Worm (Caenorhabditis elegans) whole organism, L3 larva: ENCODE data around the gene C27B7.7.
A peak's percentile ranks its signal among the peaks of the same experiment; 100 is the strongest.

Source experiments
- ZK546.5 ChIP-seq: sonication (generic microtip); optimal IDR thresholded peaks from 2 replicates; lab custom pipeline; 2017; ENCODE audit warnings: missing biosample characterization, missing genetic modification characterization
- aly-2 ChIP-seq: fragments of 150-350 bp; optimal IDR thresholded peaks from 2 replicates; lab custom pipeline; 2014; ENCODE audit warnings: missing biosample characterization, missing genetic modification characterization
- ceh-16 ChIP-seq: sonication (generic microtip); optimal IDR thresholded peaks from 2 replicates; lab custom pipeline; 2017; ENCODE audit warnings: missing biosample characterization, missing genetic modification characterization
- ceh-28 ChIP-seq: fragments of 150-350 bp; optimal IDR thresholded peaks from 2 replicates; lab custom pipeline; 2014; ENCODE audit warnings: missing biosample characterization, missing genetic modification reagents, missing genetic modification characterization
- ceh-9 ChIP-seq: sonication (generic microtip); optimal IDR thresholded peaks from 2 replicates; lab custom pipeline; 2018; ENCODE audit warnings: missing biosample characterization, missing genetic modification characterization
- daf-12 ChIP-seq: fragments of 150-350 bp; optimal IDR thresholded peaks from 2 replicates; lab custom pipeline; 2014; ENCODE audit warnings: missing biosample characterization, missing genetic modification reagents, missing genetic modification characterization
- egl-27 ChIP-seq: sonication (generic microtip); optimal IDR thresholded peaks from 4 replicates; lab custom pipeline; 2017; ENCODE audit warnings: missing biosample characterization, missing genetic modification reagents, missing genetic modification characterization
- elt-2 ChIP-seq: sonication (generic microtip); optimal IDR thresholded peaks from 2 replicates; lab custom pipeline; 2016; ENCODE audit warnings: missing genetic modification reagents, mild to moderate bottlenecking, missing genetic modification characterization, missing compliant biosample characterization
- elt-3 ChIP-seq, 3 experiments: fragments of 150-350 bp in 1 of 3; sonication (generic microtip) in 2 of 3; optimal IDR thresholded peaks; 2 replicates in 2 of 3; 4 replicates in 1 of 3; lab custom pipeline; 2014 to 2017; ENCODE audit warnings: missing biosample characterization in 3 of 3, missing genetic modification characterization in 3 of 3
- eor-1 ChIP-seq, 2 experiments: fragments of 150-350 bp; optimal IDR thresholded peaks; 2 replicates each; lab custom pipeline; 2014 to 2018; ENCODE audit warnings: missing biosample characterization in 2 of 2, missing genetic modification characterization in 2 of 2
- fkh-10 ChIP-seq: sonication (generic microtip); optimal IDR thresholded peaks from 2 replicates; lab custom pipeline; 2017; ENCODE audit warnings: missing biosample characterization, missing genetic modification reagents, missing genetic modification characterization
- fkh-2 ChIP-seq: fragments of 150-350 bp; optimal IDR thresholded peaks from 2 replicates; lab custom pipeline; 2014; ENCODE audit warnings: missing biosample characterization, missing genetic modification reagents, missing genetic modification characterization
- fos-1 ChIP-seq: fragments of 150-350 bp; optimal IDR thresholded peaks from 2 replicates; lab custom pipeline; 2014; ENCODE audit warnings: missing biosample characterization, missing genetic modification characterization
- hmg-11 ChIP-seq: sonication (generic microtip); optimal IDR thresholded peaks from 2 replicates; lab custom pipeline; 2016; ENCODE audit warnings: missing genetic modification characterization, missing compliant biosample characterization
- jun-1 ChIP-seq: fragments of 150-350 bp; optimal IDR thresholded peaks from 2 replicates; lab custom pipeline; 2014; ENCODE audit warnings: missing biosample characterization, missing genetic modification reagents, missing genetic modification characterization
- lin-15B ChIP-seq: fragments of 150-350 bp; optimal IDR thresholded peaks from 2 replicates; lab custom pipeline; 2014; ENCODE audit warnings: missing biosample characterization, missing genetic modification characterization
- lin-39 ChIP-seq: fragments of 150-350 bp; optimal IDR thresholded peaks from 2 replicates; lab custom pipeline; 2018; ENCODE audit warnings: missing biosample characterization, missing genetic modification reagents, missing genetic modification characterization
- lsy-12 ChIP-seq: sonication (generic microtip); optimal IDR thresholded peaks from 2 replicates; lab custom pipeline; 2016; ENCODE audit warnings: mild to moderate bottlenecking, missing genetic modification characterization, missing compliant biosample characterization
- mdl-1 ChIP-seq: fragments of 150-350 bp; optimal IDR thresholded peaks from 2 replicates; lab custom pipeline; 2014; ENCODE audit warnings: missing biosample characterization, missing genetic modification characterization
- nfya-1 ChIP-seq: sonication (generic microtip); optimal IDR thresholded peaks from 2 replicates; lab custom pipeline; 2017; ENCODE audit warnings: missing genetic modification characterization, mild to moderate bottlenecking, missing compliant biosample characterization, antibody characterized with exemption, moderate library complexity; ENCODE audit not compliant: insufficient read depth
- nhr-23 ChIP-seq: fragments of 150-350 bp; optimal IDR thresholded peaks from 2 replicates; lab custom pipeline; 2014; ENCODE audit warnings: missing biosample characterization, missing genetic modification reagents, missing genetic modification characterization
- nhr-25 ChIP-seq: sonication (generic microtip); optimal IDR thresholded peaks from 2 replicates; lab custom pipeline; 2017; ENCODE audit warnings: missing biosample characterization, missing genetic modification characterization
- nhr-28 ChIP-seq: fragments of 150-350 bp; optimal IDR thresholded peaks from 2 replicates; lab custom pipeline; 2014; ENCODE audit warnings: missing biosample characterization, missing genetic modification characterization
- nhr-43 ChIP-seq: sonication (generic microtip); optimal IDR thresholded peaks from 2 replicates; lab custom pipeline; 2016; ENCODE audit warnings: mild to moderate bottlenecking, missing genetic modification characterization, missing compliant biosample characterization; ENCODE audit not compliant: poor library complexity, severe bottlenecking
- nhr-67 ChIP-seq: fragments of 150-350 bp; optimal IDR thresholded peaks from 2 replicates; lab custom pipeline; 2014; ENCODE audit warnings: missing biosample characterization, missing genetic modification characterization
- nhr-76 ChIP-seq: fragments of 150-350 bp; sonication (generic microtip); optimal IDR thresholded peaks from 5 replicates; lab custom pipeline; 2014; ENCODE audit warnings: missing biosample characterization, missing genetic modification characterization
- pha-4 ChIP-seq: fragments of 150-350 bp; optimal IDR thresholded peaks from 2 replicates; lab custom pipeline; 2014; ENCODE audit warnings: missing biosample characterization, missing genetic modification reagents, missing genetic modification characterization
- pqm-1 ChIP-seq: fragments of 150-350 bp; optimal IDR thresholded peaks from 2 replicates; lab custom pipeline; 2017; ENCODE audit warnings: missing biosample characterization, missing genetic modification characterization, inconsistent platforms
- sea-2 ChIP-seq: fragments of 150-350 bp; sonication (generic microtip); optimal IDR thresholded peaks from 4 replicates; lab custom pipeline; 2014; ENCODE audit warnings: missing biosample characterization, missing genetic modification reagents, missing genetic modification characterization
- snpc-4 ChIP-seq: fragments of 150-350 bp; optimal IDR thresholded peaks from 2 replicates; lab custom pipeline; 2014; ENCODE audit warnings: missing biosample characterization, missing genetic modification characterization
- tbx-2 ChIP-seq: sonication (generic microtip); optimal IDR thresholded peaks from 2 replicates; lab custom pipeline; 2016; ENCODE audit warnings: mild to moderate bottlenecking, missing genetic modification characterization, missing compliant biosample characterization
- ztf-11 ChIP-seq: fragments of 150-350 bp; optimal IDR thresholded peaks from 2 replicates; lab custom pipeline; 2014; ENCODE audit warnings: missing biosample characterization, missing genetic modification characterization
- ztf-4 ChIP-seq: fragments of 150-350 bp; optimal IDR thresholded peaks from 2 replicates; lab custom pipeline; 2014; ENCODE audit warnings: missing biosample characterization, missing genetic modification characterization

The C27B7.7 gene

DNA sequence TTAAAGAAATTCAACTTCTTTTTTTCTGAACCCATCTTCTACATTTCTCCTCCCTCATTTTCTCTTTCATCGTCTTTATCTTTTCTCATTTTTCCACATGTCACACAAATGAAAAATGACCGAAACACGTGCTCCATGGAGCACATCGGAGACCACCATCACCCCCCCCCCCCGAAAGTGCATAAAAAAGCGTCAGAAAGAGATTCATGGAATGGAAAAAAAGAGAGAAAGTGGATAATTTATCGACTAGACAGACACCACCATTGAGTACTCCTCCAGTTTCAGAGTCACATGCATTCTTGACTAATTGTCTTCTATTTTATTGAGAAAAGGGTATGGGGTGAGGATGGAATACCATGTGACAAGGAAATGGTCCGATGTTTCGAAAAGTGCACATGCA, 40.3 kb downstream of the C27B7.7 start:
- TF ChIP-seq pha-4 (tag; lab: Kevin White, UChicago) (no peak), nhr-67 (no peak), ztf-4 (tag; lab: Kevin White, UChicago) (no peak), lin-39 (tag; lab: Kevin White, UChicago) (peak; percentile 89), ZK546.5 (tag; lab: Kevin White, UChicago) (no peak), egl-27 (tag; lab: Kevin White, UChicago) (no peak), mdl-1 (tag; lab: Kevin White, UChicago) (peak; percentile 33), nfya-1 (tag; lab: Kevin White, UChicago) (peak; percentile 27), aly-2 (tag; lab: Kevin White, UChicago) (no peak), ceh-16 (tag; lab: Kevin White, UChicago) (no peak)

DNA sequence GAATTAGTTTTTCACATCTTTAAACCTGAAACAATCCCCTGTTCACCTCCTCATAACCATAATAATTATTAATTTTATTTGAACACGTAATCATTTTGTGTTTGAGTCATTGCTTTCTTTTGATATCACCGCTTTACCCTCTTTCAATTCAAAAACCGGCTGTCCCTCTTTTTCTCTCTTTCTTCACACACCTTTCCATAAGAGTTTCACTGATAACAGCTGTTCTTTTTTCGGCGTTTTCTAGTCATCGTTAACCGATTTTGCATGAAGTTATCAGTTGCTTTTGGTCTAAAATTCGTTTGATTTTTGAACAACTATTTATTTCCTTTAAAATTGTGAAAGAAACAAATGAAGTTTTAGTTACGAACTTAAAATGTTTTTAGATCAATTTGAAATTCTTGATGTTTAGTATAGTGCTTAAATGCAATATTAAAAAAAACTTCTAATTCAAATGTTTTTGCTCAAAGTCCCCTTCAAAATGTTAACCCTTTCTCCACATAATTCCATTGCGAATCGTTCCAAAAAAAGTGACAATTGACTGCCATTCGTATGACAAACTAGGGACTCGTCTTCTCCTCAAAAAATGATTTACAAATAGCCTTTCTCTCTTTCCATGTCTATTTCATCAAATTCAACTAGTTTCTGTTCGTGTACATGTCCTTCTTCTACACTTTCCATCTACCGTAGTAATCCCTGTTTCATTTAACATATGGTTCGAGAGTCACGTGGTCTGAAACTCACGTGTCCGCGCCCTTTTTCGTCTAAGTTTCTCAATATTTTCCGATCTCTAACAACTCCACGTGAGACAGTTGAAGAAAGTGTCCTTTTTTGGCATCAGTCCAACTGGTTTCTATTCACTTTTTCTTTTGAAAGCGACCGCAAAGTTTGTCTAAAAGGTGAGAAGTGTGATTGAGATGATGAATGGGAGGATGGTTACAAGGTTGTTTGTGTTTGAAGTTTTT, 42.5 kb downstream of the C27B7.7 start:
- peak; percentile 32 for TF ChIP-seq tbx-2 (tag; lab: Kevin White, UChicago)
- peak; percentile 43 for TF ChIP-seq pha-4 (tag; lab: Kevin White, UChicago)
- TF ChIP-seq lsy-12 (tag; lab: Kevin White, UChicago), result peak; percentile 33
- TF ChIP-seq mdl-1 (tag; lab: Kevin White, UChicago), result peak; percentile 81
- peak; percentile 99 for TF ChIP-seq nhr-25 (tag; lab: Kevin White, UChicago)
- TF ChIP-seq nfya-1 (tag; lab: Kevin White, UChicago), result peak; percentile 54
- TF ChIP-seq egl-27 (tag; lab: Kevin White, UChicago), result no peak
- peak; percentile 75 for TF ChIP-seq elt-2
- TF ChIP-seq nhr-43 (tag; lab: Kevin White, UChicago), result peak; percentile 85
- TF ChIP-seq fos-1 (tag; lab: Kevin White, UChicago), result peak; percentile 7
- TF ChIP-seq daf-12 (tag; lab: Kevin White, UChicago), result no peak
- peak; percentile 93 for TF ChIP-seq pqm-1 (tag; lab: Kevin White, UChicago)
- no peak for TF ChIP-seq ceh-28 (tag; lab: Kevin White, UChicago)
- TF ChIP-seq jun-1 (tag; lab: Kevin White, UChicago), result peak; percentile 77
- TF ChIP-seq ZK546.5 (tag; lab: Kevin White, UChicago), result no peak
- peak; percentile 66 for TF ChIP-seq nhr-23

DNA sequence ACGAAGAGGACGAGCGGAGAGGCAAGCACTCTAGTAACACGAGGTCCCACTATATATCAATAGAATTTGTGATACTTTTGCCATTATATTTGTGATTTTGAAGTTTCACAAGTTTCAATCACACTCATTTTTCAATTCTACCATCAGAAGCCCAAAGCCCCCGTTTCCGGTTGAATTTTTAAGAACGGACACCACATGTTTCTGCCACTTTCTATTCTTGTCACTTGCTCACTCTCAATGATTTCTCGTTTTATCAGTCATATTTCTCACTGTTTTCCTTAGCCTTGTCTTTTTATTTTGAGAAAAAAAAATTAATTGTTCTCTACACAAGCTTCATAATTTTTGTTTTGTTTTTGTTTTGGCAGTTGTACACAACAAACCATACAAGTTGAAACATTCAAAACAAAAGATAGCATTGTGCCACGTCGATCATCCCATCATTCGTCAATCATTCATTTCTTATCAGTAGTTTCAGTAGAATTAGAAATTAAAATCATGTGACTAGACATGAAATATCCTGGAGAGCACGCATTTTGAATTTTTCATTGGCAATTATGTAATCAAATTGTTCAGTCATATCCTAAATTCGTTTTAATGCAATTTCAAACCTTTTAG, 45.2 kb downstream of the C27B7.7 start:
- TF ChIP-seq lin-39 (tag; lab: Kevin White, UChicago) (no peak), tbx-2 (tag; lab: Kevin White, UChicago) (no peak), eor-1 (tag; optimal IDR thresholded peaks at IDR 0.05; lab: Kevin White, UChicago) (no peak), ceh-9 (no peak), sea-2 (GFP tag; lab: Kevin White, UChicago) (no peak), ztf-11 (tag; lab: Kevin White, UChicago) (no peak), mdl-1 (tag; lab: Kevin White, UChicago) (no peak), pha-4 (tag; lab: Kevin White, UChicago) (peak; percentile 22), nhr-76 (no peak), nhr-28 (tag; lab: Kevin White, UChicago) (no peak), lin-15B (tag; lab: Kevin White, UChicago) (no peak), elt-2 (peak; percentile 45), fkh-10 (GFP tag; lab: Kevin White, UChicago) (no peak), nhr-23 (no peak), hmg-11 (no peak), elt-3 (tag; optimal IDR thresholded peaks at IDR 0.05; lab: Kevin White, UChicago) (no peak), fkh-2 (tag; lab: Kevin White, UChicago) (no peak), snpc-4 (tag; lab: Kevin White, UChicago) (no peak)
- TF ChIP-seq, all 47 proteins: peak for 2
